Fruit fly (Drosophila melanogaster) Kc167 (cell line): ENCODE results near the gene CG7006.

Experiments used
- Myc ChIP-seq: fragments of >200 bp; optimal IDR thresholded peaks from 2 replicates; lab custom pipeline; 2017; ENCODE audit warnings: missing external identifiers
- Sin3A ChIP-seq: fragments of >200 bp; optimal IDR thresholded peaks from 2 replicates; lab custom pipeline; 2018; ENCODE audit warnings: missing external identifiers

DNA sequence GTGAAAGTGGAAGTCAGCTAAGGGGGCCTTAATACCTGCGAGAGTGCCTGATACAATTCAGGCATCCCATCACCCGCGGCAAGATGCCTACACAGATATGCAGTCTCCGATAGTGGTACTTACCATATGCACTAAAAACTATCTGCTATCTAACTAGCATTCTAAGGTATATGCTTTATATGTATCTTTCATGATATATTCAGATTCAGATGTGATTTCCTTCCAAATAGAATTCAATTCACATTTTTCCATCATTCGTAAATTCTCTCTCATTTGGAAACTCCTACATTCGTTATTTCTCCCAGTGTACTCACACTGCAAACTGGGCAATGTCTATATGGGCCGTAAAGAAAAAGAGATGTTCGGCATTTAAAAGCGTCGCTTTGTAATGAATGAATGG lies 36.0 kb downstream of the CG7006 start:
- TF ChIP-seq Myc (lab: Kevin White, UChicago) (no peak), Sin3A (lab: Kevin White, UChicago) (no peak)
